Worm (Caenorhabditis elegans) whole organism, young adult: Measurements from ENCODE around the gene C10C5.3.

Experiments used
- K11D2.4 ChIP-seq: fragments of 200-800 bp; sonication (Bioruptor generic); IDR thresholded peaks from 2 replicates; pipeline ENCODE4 v1.3.6; 2022; ENCODE audit warnings: missing genetic modification reagents, missing genetic modification characterization, missing compliant biosample characterization
- unc-62 ChIP-seq: fragments of 150-350 bp; optimal IDR thresholded peaks from 2 replicates; lab custom pipeline; 2014; ENCODE audit warnings: missing biosample characterization, missing genetic modification reagents, missing genetic modification characterization

- no peak for TF ChIP-seq K11D2.4 (GFP tag; lab: Robert Waterston, UW)
- TF ChIP-seq unc-62 (GFP tag; lab: Kevin White, UChicago), result no peak
Observed at ce11 chrIV:9366411-9366810, 8.2 kb upstream of the C10C5.3 start, which contains the start of gene pezo-1.
